Worm (Caenorhabditis elegans) whole organism, L3 larva: ENCODE results near the gene sri-63.

Experiments used
- aly-2 ChIP-seq: fragments of 150-350 bp; optimal IDR thresholded peaks from 2 replicates; lab custom pipeline; 2014; ENCODE audit warnings: missing biosample characterization, missing genetic modification characterization
- elt-1 ChIP-seq: fragments of 150-350 bp; optimal IDR thresholded peaks from 2 replicates; lab custom pipeline; 2014; ENCODE audit warnings: missing biosample characterization, missing genetic modification characterization
- jun-1 ChIP-seq: fragments of 150-350 bp; optimal IDR thresholded peaks from 2 replicates; lab custom pipeline; 2014; ENCODE audit warnings: missing biosample characterization, missing genetic modification reagents, missing genetic modification characterization
- lin-15B ChIP-seq: fragments of 150-350 bp; optimal IDR thresholded peaks from 2 replicates; lab custom pipeline; 2014; ENCODE audit warnings: missing biosample characterization, missing genetic modification characterization
- lin-39 ChIP-seq: fragments of 150-350 bp; optimal IDR thresholded peaks from 2 replicates; lab custom pipeline; 2018; ENCODE audit warnings: missing biosample characterization, missing genetic modification reagents, missing genetic modification characterization
- mdl-1 ChIP-seq: fragments of 150-350 bp; optimal IDR thresholded peaks from 2 replicates; lab custom pipeline; 2014; ENCODE audit warnings: missing biosample characterization, missing genetic modification characterization
- nhr-11 ChIP-seq: fragments of 150-350 bp; optimal IDR thresholded peaks from 2 replicates; lab custom pipeline; 2014; ENCODE audit warnings: missing biosample characterization, missing genetic modification characterization
- snpc-4 ChIP-seq: fragments of 150-350 bp; optimal IDR thresholded peaks from 2 replicates; lab custom pipeline; 2014; ENCODE audit warnings: missing biosample characterization, missing genetic modification characterization
- unc-62 ChIP-seq: fragments of 150-350 bp; sonication (generic microtip); optimal IDR thresholded peaks from 4 replicates; lab custom pipeline; 2014; ENCODE audit warnings: missing biosample characterization, missing genetic modification reagents, missing genetic modification characterization
- ztf-4 ChIP-seq: fragments of 150-350 bp; optimal IDR thresholded peaks from 2 replicates; lab custom pipeline; 2014; ENCODE audit warnings: missing biosample characterization, missing genetic modification characterization

DNA sequence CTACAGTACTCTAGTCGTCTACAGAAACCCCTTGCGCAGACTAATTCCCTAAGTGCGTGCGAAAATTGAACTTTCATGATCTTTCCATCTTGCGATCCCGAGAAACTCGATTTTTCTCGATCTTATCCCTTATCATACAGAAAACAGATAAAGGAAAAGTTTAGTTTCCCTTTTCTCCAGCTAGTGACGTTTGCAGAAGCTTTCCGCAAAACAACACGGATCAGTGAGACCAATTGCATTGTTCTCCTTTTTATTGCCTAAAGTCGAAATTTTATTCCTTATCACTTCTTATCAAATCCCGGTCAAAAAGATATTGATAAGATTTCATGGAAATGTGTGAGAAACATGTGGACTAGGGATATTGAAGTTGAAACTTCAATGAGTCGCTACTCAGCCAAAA lies 45.3 kb upstream of the sri-63 start:
- TF ChIP-seq aly-2 (tag; lab: Kevin White, UChicago) (no peak), mdl-1 (no peak), nhr-11 (tag; lab: Kevin White, UChicago) (no peak), elt-1 (tag; lab: Kevin White, UChicago) (no peak), lin-39 (tag; lab: Kevin White, UChicago) (no peak), ztf-4 (tag; lab: Kevin White, UChicago) (no peak), lin-15B (tag; lab: Kevin White, UChicago) (no peak), jun-1 (tag; lab: Kevin White, UChicago) (no peak), snpc-4 (tag; lab: Kevin White, UChicago) (no peak), unc-62 (GFP tag; lab: Kevin White, UChicago) (no peak)
